Fruit fly (Drosophila melanogaster) whole organism, embryonic: Measurements from ENCODE around the gene CG15425.

Experiments
- Abd-B ChIP-seq: fragments of 200-800 bp; sonication (Bioruptor generic); optimal IDR thresholded peaks from 2 replicates; lab custom pipeline; 2018; ENCODE audit warnings: missing biosample characterization, mild to moderate bottlenecking, missing genetic modification characterization, moderate library complexity
- Atf3 ChIP-seq: fragments of 200-800 bp; sonication (Bioruptor generic); optimal IDR thresholded peaks from 3 replicates; lab custom pipeline; 2016; ENCODE audit warnings: missing biosample characterization, missing genetic modification characterization
- CG10959 ChIP-seq: fragments of 200-800 bp; sonication (Bioruptor generic); IDR thresholded peaks from 2 replicates; pipeline ENCODE4 v1.3.6; 2022; ENCODE audit warnings: missing biosample characterization, missing genetic modification characterization
- CG11247 ChIP-seq: fragments of 200-800 bp; sonication (Bioruptor generic); IDR thresholded peaks from 2 replicates; pipeline ENCODE4 v1.3.6; 2022; ENCODE audit warnings: missing biosample characterization, missing genetic modification characterization
- CG12104 ChIP-seq: fragments of 200-800 bp; sonication (Bioruptor generic); optimal IDR thresholded peaks from 3 replicates; lab custom pipeline; 2016; ENCODE audit warnings: missing biosample characterization, missing genetic modification characterization
- CG12391 ChIP-seq: fragments of 200-800 bp; sonication (Bioruptor generic); optimal IDR thresholded peaks from 3 replicates; lab custom pipeline; 2018; ENCODE audit warnings: missing biosample characterization, mild to moderate bottlenecking, missing genetic modification characterization, moderate library complexity
- CG14667 ChIP-seq: fragments of 200-800 bp; sonication (Bioruptor generic); IDR thresholded peaks from 2 replicates; pipeline ENCODE4 v1.3.6; 2022; ENCODE audit warnings: missing biosample characterization, missing genetic modification characterization
- CG14860 ChIP-seq: fragments of 200-800 bp; sonication (Bioruptor generic); IDR thresholded peaks from 3 replicates; pipeline ENCODE4 v1.3.6; 2022; ENCODE audit warnings: missing biosample characterization, missing genetic modification characterization; ENCODE audit not compliant: partially characterized antibody
- CG17829 ChIP-seq: fragments of 200-800 bp; optimal IDR thresholded peaks from 2 replicates; lab custom pipeline; 2019; ENCODE audit warnings: missing biosample characterization, mild to moderate bottlenecking, missing genetic modification characterization, moderate library complexity
- CG1832 ChIP-seq: fragments of 200-800 bp; sonication (Bioruptor generic); optimal IDR thresholded peaks from 2 replicates; lab custom pipeline; 2017; ENCODE audit warnings: missing biosample characterization, mild to moderate bottlenecking, missing genetic modification characterization, inconsistent platforms
- CG2875 ChIP-seq: fragments of 200-800 bp; sonication (Bioruptor generic); optimal IDR thresholded peaks from 2 replicates; lab custom pipeline; 2017; ENCODE audit warnings: missing biosample characterization, mild to moderate bottlenecking, missing genetic modification characterization, missing genetic modification reagents
- CG32767 ChIP-seq: fragments of 200-800 bp; sonication (Bioruptor generic); IDR thresholded peaks from 2 replicates; pipeline ENCODE4 v1.3.6; 2022; ENCODE audit warnings: missing biosample characterization, missing genetic modification characterization
- CG3847 ChIP-seq: fragments of 200-800 bp; sonication (Bioruptor generic); IDR thresholded peaks from 2 replicates; pipeline ENCODE4 v1.3.6; 2022; ENCODE audit warnings: missing biosample characterization, missing genetic modification characterization
- CG4282 ChIP-seq: fragments of 200-800 bp; sonication (Bioruptor generic); optimal IDR thresholded peaks from 2 replicates; lab custom pipeline; 2016; ENCODE audit warnings: missing biosample characterization, missing genetic modification characterization
- CG6254 ChIP-seq: fragments of 200-800 bp; sonication (Bioruptor generic); optimal IDR thresholded peaks from 3 replicates; lab custom pipeline; 2017; ENCODE audit warnings: mild to moderate bottlenecking, missing biosample characterization, missing genetic modification reagents, missing genetic modification characterization
- CG6654 ChIP-seq: fragments of 200-800 bp; sonication (Bioruptor generic); optimal IDR thresholded peaks from 2 replicates; lab custom pipeline; 2017; ENCODE audit warnings: missing biosample characterization, mild to moderate bottlenecking, missing genetic modification characterization
- CG6791 ChIP-seq: fragments of 200-800 bp; sonication (Bioruptor generic); IDR thresholded peaks from 3 replicates; pipeline ENCODE4 v1.3.6; 2022; ENCODE audit warnings: missing biosample characterization, missing genetic modification characterization; ENCODE audit not compliant: partially characterized antibody
- CG7839 ChIP-seq: fragments of 200-800 bp; sonication (Bioruptor generic); optimal IDR thresholded peaks from 3 replicates; lab custom pipeline; 2018; ENCODE audit warnings: missing biosample characterization, mild to moderate bottlenecking, missing genetic modification characterization, moderate library complexity
- D ChIP-seq, 2 experiments: fragments of 200-800 bp in 1 of 2; fragments of >200 bp in 1 of 2; sonication (Bioruptor generic) in 1 of 2; optimal IDR thresholded peaks; 2 replicates in 1 of 2; 3 replicates in 1 of 2; lab custom pipeline; 2017; ENCODE audit warnings: mild to moderate bottlenecking in 1 of 2, missing biosample characterization in 1 of 2, missing genetic modification characterization in 1 of 2, missing genetic modification reagents in 1 of 2
- Dad ChIP-seq: fragments of 200-800 bp; sonication (Bioruptor generic); optimal IDR thresholded peaks from 3 replicates; lab custom pipeline; 2016; ENCODE audit warnings: missing biosample characterization, missing genetic modification characterization
- Dbx ChIP-seq: fragments of 200-800 bp; sonication (Bioruptor generic); IDR thresholded peaks from 3 replicates; pipeline ENCODE4 v1.3.6; 2022; ENCODE audit warnings: missing biosample characterization, missing genetic modification characterization
- Dfd ChIP-seq, 2 experiments: fragments of >200 bp; optimal IDR thresholded peaks; 2 replicates each; lab custom pipeline; 2017; ENCODE audit warnings: missing biosample characterization in 2 of 2, missing genetic modification characterization in 2 of 2
- Drgx ChIP-seq: fragments of 200-800 bp; sonication (Bioruptor generic); IDR thresholded peaks from 2 replicates; pipeline ENCODE4 v1.3.6; 2022; ENCODE audit warnings: missing biosample characterization, missing genetic modification characterization
- Hr78 ChIP-seq, 2 experiments: fragments of 200-800 bp in 1 of 2; fragments of >200 bp in 1 of 2; sonication (Bioruptor generic) in 1 of 2; optimal IDR thresholded peaks; 2 replicates each; lab custom pipeline; 2017 to 2019; ENCODE audit warnings: missing biosample characterization in 2 of 2, missing genetic modification characterization in 2 of 2, mild to moderate bottlenecking in 1 of 2, moderate library complexity in 1 of 2
- Kr ChIP-seq: fragments of 200-800 bp; sonication (Bioruptor generic); optimal IDR thresholded peaks from 2 replicates; lab custom pipeline; 2017; ENCODE audit warnings: missing biosample characterization, mild to moderate bottlenecking, missing genetic modification characterization
- Myb ChIP-seq: fragments of 200-800 bp; sonication (Bioruptor generic); optimal IDR thresholded peaks from 2 replicates; lab custom pipeline; 2016; ENCODE audit warnings: missing biosample characterization, missing genetic modification characterization
- Side ChIP-seq: fragments of 200-800 bp; sonication (Bioruptor generic); optimal IDR thresholded peaks from 2 replicates; lab custom pipeline; 2016; ENCODE audit warnings: missing biosample characterization, missing genetic modification characterization
- abd-A ChIP-seq: fragments of 200-800 bp; sonication (Bioruptor generic); optimal IDR thresholded peaks from 3 replicates; lab custom pipeline; 2019; ENCODE audit warnings: missing biosample characterization, mild to moderate bottlenecking, missing genetic modification characterization, moderate library complexity
- amos ChIP-seq: fragments of 200-800 bp; sonication (Bioruptor generic); IDR thresholded peaks from 2 replicates; pipeline ENCODE4 v1.3.6; 2022; ENCODE audit warnings: missing biosample characterization, missing genetic modification characterization; ENCODE audit not compliant: partially characterized antibody
- bowl ChIP-seq: fragments of 200-800 bp; sonication (Bioruptor generic); IDR thresholded peaks from 2 replicates; pipeline ENCODE4 v1.3.6; 2022; ENCODE audit warnings: missing biosample characterization, missing genetic modification characterization
- btn ChIP-seq: fragments of 200-800 bp; sonication (Bioruptor generic); optimal IDR thresholded peaks from 2 replicates; lab custom pipeline; 2016; ENCODE audit warnings: missing biosample characterization, missing genetic modification characterization
- cad ChIP-seq: fragments of >200 bp; optimal IDR thresholded peaks from 2 replicates; lab custom pipeline; 2017; ENCODE audit warnings: missing biosample characterization, missing genetic modification characterization
- dysf ChIP-seq: fragments of 200-800 bp; sonication (Bioruptor generic); IDR thresholded peaks from 3 replicates; pipeline ENCODE4 v1.3.6; 2022; ENCODE audit warnings: missing biosample characterization, missing genetic modification characterization
- esg ChIP-seq: fragments of 200-800 bp; sonication (Bioruptor generic); conservative IDR thresholded peaks from 2 replicates; pipeline ENCODE4 v1.3.6; 2022; ENCODE audit warnings: missing biosample characterization, missing genetic modification characterization
- ewg ChIP-seq: fragments of 200-800 bp; sonication (Bioruptor generic); optimal IDR thresholded peaks from 3 replicates; lab custom pipeline; 2017; ENCODE audit warnings: mild to moderate bottlenecking, missing biosample characterization, missing genetic modification reagents, missing genetic modification characterization
- ftz-f1 ChIP-seq: fragments of 200-800 bp; sonication (Bioruptor generic); optimal IDR thresholded peaks from 2 replicates; lab custom pipeline; 2016; ENCODE audit warnings: missing biosample characterization, missing genetic modification characterization
- ind ChIP-seq: fragments of 200-800 bp; sonication (Bioruptor generic); optimal IDR thresholded peaks from 3 replicates; lab custom pipeline; 2016; ENCODE audit warnings: missing biosample characterization, missing genetic modification characterization
- insv ChIP-seq, 2 experiments: fragments of 200-800 bp; sonication (Bioruptor generic); optimal IDR thresholded peaks; 3 replicates each; lab custom pipeline; 2016 to 2018; ENCODE audit warnings: missing biosample characterization in 2 of 2, missing genetic modification characterization in 2 of 2
- inv ChIP-seq: fragments of 200-800 bp; sonication (Bioruptor generic); IDR thresholded peaks from 2 replicates; pipeline ENCODE4 v1.3.6; 2022; ENCODE audit warnings: missing biosample characterization, missing genetic modification characterization; ENCODE audit not compliant: partially characterized antibody
- jumu ChIP-seq: fragments of 200-800 bp; sonication (Bioruptor generic); optimal IDR thresholded peaks from 3 replicates; lab custom pipeline; 2016; ENCODE audit warnings: missing biosample characterization, missing genetic modification characterization
- lab ChIP-seq: fragments of 200-800 bp; sonication (Bioruptor generic); optimal IDR thresholded peaks from 3 replicates; lab custom pipeline; 2017; ENCODE audit warnings: missing biosample characterization, missing genetic modification characterization, mild to moderate bottlenecking, moderate library complexity, missing genetic modification reagents
- nom ChIP-seq: fragments of 200-800 bp; sonication (Bioruptor generic); optimal IDR thresholded peaks from 2 replicates; lab custom pipeline; 2017; ENCODE audit warnings: missing biosample characterization, missing genetic modification characterization, mild to moderate bottlenecking, moderate library complexity, missing genetic modification reagents
- odd ChIP-seq: fragments of 200-800 bp; sonication (Bioruptor generic); optimal IDR thresholded peaks from 2 replicates; lab custom pipeline; 2017; ENCODE audit warnings: missing biosample characterization, mild to moderate bottlenecking, missing genetic modification characterization
- org-1 ChIP-seq: fragments of 200-800 bp; sonication (Bioruptor generic); optimal IDR thresholded peaks from 2 replicates; lab custom pipeline; 2017; ENCODE audit warnings: missing biosample characterization, missing genetic modification characterization
- pita ChIP-seq: fragments of 200-800 bp; sonication (Bioruptor generic); optimal IDR thresholded peaks from 2 replicates; lab custom pipeline; 2017; ENCODE audit warnings: missing biosample characterization, mild to moderate bottlenecking, missing genetic modification characterization
- pum ChIP-seq: fragments of 200-800 bp; sonication (Bioruptor generic); optimal IDR thresholded peaks from 2 replicates; lab custom pipeline; 2016; ENCODE audit warnings: missing biosample characterization, missing genetic modification characterization
- row ChIP-seq: fragments of 200-800 bp; sonication (Bioruptor generic); IDR thresholded peaks from 3 replicates; pipeline ENCODE4 v1.3.6; 2022; ENCODE audit warnings: missing biosample characterization, missing genetic modification characterization
- tio ChIP-seq: fragments of 200-800 bp; sonication (Bioruptor generic); optimal IDR thresholded peaks from 2 replicates; lab custom pipeline; 2017; ENCODE audit warnings: missing biosample characterization, missing genetic modification characterization, inconsistent platforms
- unpg ChIP-seq: fragments of 200-800 bp; sonication (Bioruptor generic); optimal IDR thresholded peaks from 3 replicates; lab custom pipeline; 2018; ENCODE audit warnings: missing biosample characterization, mild to moderate bottlenecking, missing genetic modification characterization, moderate library complexity
- usp ChIP-seq: fragments of >200 bp; optimal IDR thresholded peaks from 2 replicates; lab custom pipeline; 2017; ENCODE audit warnings: missing biosample characterization, missing genetic modification characterization

CG15425 gene

DNA sequence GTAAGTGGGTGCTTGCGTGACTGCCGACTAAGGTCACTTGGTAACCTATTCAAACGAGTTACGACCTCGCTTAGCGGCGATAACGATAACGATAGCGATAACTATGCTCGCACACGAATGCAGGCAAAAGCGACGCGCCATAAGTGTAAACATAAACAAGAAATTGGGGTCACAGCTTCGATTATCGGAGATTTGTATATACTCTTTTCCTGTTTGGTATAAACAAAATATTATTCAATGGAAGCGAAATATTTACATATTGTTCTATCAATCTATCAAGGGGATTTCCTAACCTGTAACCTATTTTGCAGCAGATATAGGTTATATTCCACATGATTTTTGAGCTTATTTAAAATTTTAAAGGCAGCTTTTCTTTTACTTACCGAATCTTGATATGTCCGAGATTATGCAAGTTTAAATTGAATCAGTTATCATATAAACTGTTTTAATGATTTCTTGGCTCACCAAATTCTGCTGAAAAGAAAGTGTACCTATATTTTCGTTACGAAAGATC is 28.7 kb downstream of the CG15425 start (continued):
- TF ChIP-seq CG14667 (no peak), bowl (GFP tag; lab: Robert Waterston, UW) (no peak), tio (GFP tag; lab: Kevin White, UChicago) (peak; percentile 15), CG1832 (GFP tag; lab: Kevin White, UChicago) (no peak), insv (GFP tag; optimal IDR thresholded peaks at IDR 0.05; lab: Kevin White, UChicago) (no peak), abd-A (tag; lab: Kevin White, UChicago) (no peak), ind (no peak), CG11247 (GFP tag; lab: Robert Waterston, UW) (no peak), ftz-f1 (GFP tag; lab: Kevin White, UChicago) (peak; percentile 60), odd (GFP tag; lab: Kevin White, UChicago) (peak; percentile 15), org-1 (GFP tag; lab: Kevin White, UChicago) (no peak), CG6254 (peak; percentile 8), Kr (no peak), CG6791 (GFP tag; lab: Robert Waterston, UW) (no peak), Side (GFP tag; lab: Kevin White, UChicago) (peak; percentile 2), amos (GFP tag; lab: Robert Waterston, UW) (no peak), ewg (GFP tag; lab: Kevin White, UChicago) (no peak), Atf3 (no peak), esg (GFP tag; lab: Robert Waterston, UW) (peak; percentile 27; the same call in 1 of the 2 replicates), CG14860 (GFP tag; lab: Robert Waterston, UW) (no peak), btn (GFP tag; lab: Kevin White, UChicago) (no peak), CG32767 (GFP tag; lab: Robert Waterston, UW) (no peak), Abd-B (GFP tag; lab: Kevin White, UChicago) (peak; percentile 12), Dad (no peak), CG7839 (tag; lab: Kevin White, UChicago) (peak; percentile 50), CG12391 (tag; lab: Kevin White, UChicago) (peak; percentile 21), CG17829 (tag; lab: Kevin White, UChicago) (no peak), usp (GFP tag; lab: Kevin White, UChicago) (no peak), unpg (GFP tag; lab: Kevin White, UChicago) (peak; percentile 51), row (GFP tag; lab: Robert Waterston, UW) (peak; percentile 49), jumu (GFP tag; lab: Kevin White, UChicago) (no peak), Dfd (GFP tag; optimal IDR thresholded peaks at IDR 0.05; lab: Kevin White, UChicago) (no peak), CG4282 (GFP tag; lab: Kevin White, UChicago) (no peak), CG2875 (GFP tag; lab: Kevin White, UChicago) (no peak), CG10959 (no peak), CG3847 (GFP tag; lab: Robert Waterston, UW) (no peak), nom (no peak), CG12104 (no peak), Drgx (GFP tag; lab: Robert Waterston, UW) (no peak), dysf (GFP tag; lab: Robert Waterston, UW) (no peak), cad (GFP tag; lab: Kevin White, UChicago) (no peak), pum (peak; percentile 3), pita (GFP tag; lab: Kevin White, UChicago) (no peak), D (optimal IDR thresholded peaks at IDR 0.05; lab: Kevin White, UChicago) (no peak), D (GFP tag; optimal IDR thresholded peaks at IDR 0.05; lab: Kevin White, UChicago) (peak; percentile 23), Hr78 (GFP tag; optimal IDR thresholded peaks at IDR 0.05; lab: Kevin White, UChicago) (peak in 1 of 2 experiments; percentile 84), Dbx (GFP tag; lab: Robert Waterston, UW) (no peak), inv (no peak), lab (peak; percentile 10), CG6654 (GFP tag; lab: Kevin White, UChicago) (no peak), Myb (GFP tag; lab: Kevin White, UChicago) (peak; percentile 3)
